Fruit fly (Drosophila melanogaster): ENCODE results near the gene CG31251.

Gene CG31251

dm6 chr3R:17686875-17687274, 2.2 kb upstream of the CG31251 start, which contains the start of gene CG31249 (continued):
- TF ChIP-seq unc-4 (GFP tag; IDR thresholded peaks at IDR 0.05; ENCODE audit: partially characterized antibody) (peak; percentile 84), ttk (GFP tag; IDR thresholded peaks at IDR 0.05) (no peak), CG4424 (GFP tag; optimal IDR thresholded peaks at IDR 0.05) (peak; percentile 44), CG10267 (tag; optimal IDR thresholded peaks at IDR 0.05) (peak; percentile 15), sim (GFP tag; IDR thresholded peaks at IDR 0.05) (no peak), gem (tag; optimal IDR thresholded peaks at IDR 0.05) (no peak), sna (GFP tag; IDR thresholded peaks at IDR 0.05; ENCODE audit: partially characterized antibody) (peak; percentile 74; the same call in 1 of the 2 replicates), Dref (GFP tag; IDR thresholded peaks at IDR 0.05) (peak; percentile 77), Dll (GFP tag; IDR thresholded peaks at IDR 0.05; ENCODE audit: partially characterized antibody) (peak; percentile 86), zen2 (GFP tag; IDR thresholded peaks at IDR 0.05; ENCODE audit: partially characterized antibody) (peak; percentile 73; the same call in 2 of the 3 replicates), gce (GFP tag; IDR thresholded peaks at IDR 0.05) (no peak), CG2712 (tag; optimal IDR thresholded peaks at IDR 0.05) (peak; percentile 4), gsb (GFP tag; IDR thresholded peaks at IDR 0.05) (no peak), pzg (GFP tag; optimal IDR thresholded peaks at IDR 0.05) (peak; percentile 57), dpn (GFP tag; optimal IDR thresholded peaks at IDR 0.05) (peak in 1 of 2 experiments; percentile 37), CG2116 (GFP tag; optimal IDR thresholded peaks at IDR 0.05) (peak; percentile 43), Dad (GFP tag; optimal IDR thresholded peaks at IDR 0.05) (no peak), Ets65A (GFP tag) (no peak), onecut (GFP tag; IDR thresholded peaks at IDR 0.05) (peak; percentile 42), lilli (GFP tag; optimal IDR thresholded peaks at IDR 0.05) (peak; percentile 44), hth (optimal IDR thresholded peaks at IDR 0.05) (no peak), CG12769 (tag; optimal IDR thresholded peaks at IDR 0.05) (no peak), Dbx (GFP tag; IDR thresholded peaks at IDR 0.05) (peak; percentile 27; the same call in 1 of the 3 replicates), CG13287 (GFP tag; IDR thresholded peaks at IDR 0.05; ENCODE audit: partially characterized antibody) (peak; percentile 87), CG2129 (GFP tag; IDR thresholded peaks at IDR 0.05; ENCODE audit: partially characterized antibody) (peak; percentile 51), BEAF-32 (GFP tag; optimal IDR thresholded peaks at IDR 0.05) (peak; percentile 78), CG12391 (tag; optimal IDR thresholded peaks at IDR 0.05) (peak; percentile 43), knrl (GFP tag; IDR thresholded peaks at IDR 0.05; ENCODE audit: partially characterized antibody) (peak; percentile 53; the same call in 2 of the 3 replicates), Elba2 (GFP tag; optimal IDR thresholded peaks at IDR 0.05) (peak; percentile 60), CG18011 (GFP tag; optimal IDR thresholded peaks at IDR 0.05) (no peak), da (GFP tag; optimal IDR thresholded peaks at IDR 0.05) (no peak), Med (GFP tag) (peak; percentile 59), CoRest (tag; optimal IDR thresholded peaks at IDR 0.05) (peak; percentile 26), Dip2 (GFP tag; IDR thresholded peaks at IDR 0.05) (no peak), CG8290 (GFP tag; optimal IDR thresholded peaks at IDR 0.05) (peak; percentile 13), CG8290 (tag; optimal IDR thresholded peaks at IDR 0.05) (no peak), Myb (GFP tag; optimal IDR thresholded peaks at IDR 0.05) (peak; percentile 12), hbn (GFP tag; IDR thresholded peaks at IDR 0.05; ENCODE audit: partially characterized antibody) (peak; percentile 83), CG7928 (GFP tag; optimal IDR thresholded peaks at IDR 0.05) (peak; percentile 90), MBD-R2 (GFP tag; IDR thresholded peaks at IDR 0.05) (peak; percentile 76), ro (GFP tag; IDR thresholded peaks at IDR 0.05) (no peak), Gug (GFP tag; IDR thresholded peaks at IDR 0.05) (no peak), ato (GFP tag; IDR thresholded peaks at IDR 0.05; ENCODE audit: partially characterized antibody) (peak; percentile 69; the same call in 1 of the 2 replicates), CG34224 (GFP tag; IDR thresholded peaks at IDR 0.05; ENCODE audit: partially characterized antibody) (peak; percentile 83), E2f2 (GFP tag; IDR thresholded peaks at IDR 0.05) (peak; percentile 32; the same call in 1 of the 2 replicates), CG14965 (GFP tag; optimal IDR thresholded peaks at IDR 0.05; ENCODE audit: borderline replicate concordance) (no peak), lola (GFP tag; optimal IDR thresholded peaks at IDR 0.05) (peak in 1 of 3 experiments; percentile 9), gfzf (GFP tag; optimal IDR thresholded peaks at IDR 0.05) (peak; percentile 18), CG2120 (GFP tag; optimal IDR thresholded peaks at IDR 0.05) (peak; percentile 54), CG6791 (GFP tag; IDR thresholded peaks at IDR 0.05; ENCODE audit: partially characterized antibody) (peak; percentile 79)
